ENCODE assay signal across 4 worm cellular contexts in genomic region chrIII:10123586-10124233, ce11.
A peak's percentile ranks its signal among the peaks of the same experiment; 100 is the strongest.
TF ChIP-seq lines count a peak whose summit lies in the region.

Gene ttll-4, plus strand, starts transcription at chrIII:10124183.

TF ChIP-seq in whole organism, L2 larva, 48 proteins besides CTCF, POLR2A, EP300 and RAD21 (continues in another document):
- TF ChIP-seq ceh-82 (tag; optimal IDR thresholded peaks at IDR 0.05; lab: Kevin White, UChicago) (no peak), unc-55 (GFP tag; optimal IDR thresholded peaks at IDR 0.05; lab: Kevin White, UChicago) (peak; percentile 44), ztf-11 (tag; optimal IDR thresholded peaks at IDR 0.05; lab: Kevin White, UChicago) (no peak), mdl-1 (tag; optimal IDR thresholded peaks at IDR 0.05; lab: Kevin White, UChicago) (no peak), sma-3 (GFP tag; optimal IDR thresholded peaks at IDR 0.05; lab: Kevin White, UChicago) (peak; percentile 1), ztf-4 (tag; optimal IDR thresholded peaks at IDR 0.05; lab: Kevin White, UChicago) (no peak), lsy-2 (tag; optimal IDR thresholded peaks at IDR 0.05; lab: Kevin White, UChicago) (peak; percentile 50 to 59), mab-5 (tag; optimal IDR thresholded peaks at IDR 0.05; lab: Kevin White, UChicago) (no peak), nhr-23 (tag; optimal IDR thresholded peaks at IDR 0.05; lab: Kevin White, UChicago) (no peak), nhr-237 (tag; optimal IDR thresholded peaks at IDR 0.05; lab: Kevin White, UChicago) (no peak), ama-1 (optimal IDR thresholded peaks at IDR 0.05; lab: Kevin White, UChicago) (no peak), R02D3.7 (tag; optimal IDR thresholded peaks at IDR 0.05; lab: Kevin White, UChicago) (no peak), C34F6.9 (tag; optimal IDR thresholded peaks at IDR 0.05; lab: Kevin White, UChicago) (peak; percentile 55), F13H6.1 (tag; optimal IDR thresholded peaks at IDR 0.05; lab: Kevin White, UChicago) (peak; percentile 49), nhr-12 (tag; optimal IDR thresholded peaks at IDR 0.05; lab: Kevin White, UChicago) (no peak), sem-4 (tag; optimal IDR thresholded peaks at IDR 0.05; lab: Kevin White, UChicago) (no peak), ceh-16 (tag; optimal IDR thresholded peaks at IDR 0.05; lab: Kevin White, UChicago) (no peak), nhr-11 (tag; optimal IDR thresholded peaks at IDR 0.05; lab: Kevin White, UChicago) (no peak), fos-1 (tag; optimal IDR thresholded peaks at IDR 0.05; lab: Kevin White, UChicago) (no peak), blmp-1 (tag; optimal IDR thresholded peaks at IDR 0.05; lab: Kevin White, UChicago; ENCODE audit: insufficient read depth) (no peak), skn-1 (tag; optimal IDR thresholded peaks at IDR 0.05; lab: Kevin White, UChicago) (no peak), nhr-25 (tag; optimal IDR thresholded peaks at IDR 0.05; lab: Kevin White, UChicago) (no peak), nhr-77 (tag; optimal IDR thresholded peaks at IDR 0.05; lab: Kevin White, UChicago) (no peak), mbf-1 (tag; optimal IDR thresholded peaks at IDR 0.05; lab: Kevin White, UChicago) (no peak)

TF ChIP-seq in whole organism, L4 larva, 104 proteins besides CTCF, POLR2A, EP300 and RAD21 (continues in another document):
- TF ChIP-seq arid-1 (GFP tag; conservative IDR thresholded peaks at IDR 0.05; lab: Robert Waterston, UW) (no peak), gei-8 (GFP tag; optimal IDR thresholded peaks at IDR 0.05; lab: Kevin White, UChicago) (no peak), ctbp-1 (GFP tag; IDR thresholded peaks at IDR 0.05; lab: Robert Waterston, UW) (peak; percentile 53), mep-1 (tag; optimal IDR thresholded peaks at IDR 0.05; lab: Kevin White, UChicago) (peak; percentile 39), ceh-44 (GFP tag; IDR thresholded peaks at IDR 0.05; lab: Robert Waterston, UW) (0 out of 2 replicates have a peak, but pooled peaks have one; percentile 23), F44E2.7 (GFP tag; IDR thresholded peaks at IDR 0.05; lab: Robert Waterston, UW) (no peak), saeg-2 (GFP tag; IDR thresholded peaks at IDR 0.05; lab: Robert Waterston, UW) (no peak), dmd-9 (GFP tag; IDR thresholded peaks at IDR 0.05; lab: Robert Waterston, UW) (peak; percentile 72), nhr-42 (GFP tag; IDR thresholded peaks at IDR 0.05; lab: Robert Waterston, UW) (0 out of 2 replicates have a peak, but pooled peaks have one; percentile 37), T20F7.1 (GFP tag; optimal IDR thresholded peaks at IDR 0.05; lab: Kevin White, UChicago) (peak; percentile 24), fkh-10 (GFP tag; optimal IDR thresholded peaks at IDR 0.05; lab: Kevin White, UChicago) (no peak), madf-9 (GFP tag; conservative IDR thresholded peaks at IDR 0.05; lab: Robert Waterston, UW) (0 out of 2 replicates have a peak, but pooled peaks have one; percentile 52), lin-29 (GFP tag; IDR thresholded peaks at IDR 0.05; lab: Robert Waterston, UW) (no peak), daf-16 (GFP tag; optimal IDR thresholded peaks at IDR 0.05; lab: Kevin White, UChicago) (no peak), daf-16 (tag; optimal IDR thresholded peaks at IDR 0.05; lab: Kevin White, UChicago) (no peak), hlh-11 (tag; optimal IDR thresholded peaks at IDR 0.05; lab: Kevin White, UChicago) (peak; percentile 16), lin-13 (GFP tag; optimal IDR thresholded peaks at IDR 0.05; lab: Kevin White, UChicago) (peak; percentile 22), daf-12 (tag; optimal IDR thresholded peaks at IDR 0.05; lab: Kevin White, UChicago) (no peak), skn-1 (tag; optimal IDR thresholded peaks at IDR 0.05; lab: Kevin White, UChicago) (no peak), egl-27 (tag; optimal IDR thresholded peaks at IDR 0.05; lab: Kevin White, UChicago) (no peak), nhr-48 (tag; optimal IDR thresholded peaks at IDR 0.05; lab: Kevin White, UChicago) (no peak), pqm-1 (tag; optimal IDR thresholded peaks at IDR 0.05; lab: Kevin White, UChicago) (no peak), D1046.2 (GFP tag; IDR thresholded peaks at IDR 0.05; lab: Robert Waterston, UW) (peak; percentile 21; the same call in 1 of the 2 replicates), nhr-111 (GFP tag; optimal IDR thresholded peaks at IDR 0.05; lab: Kevin White, UChicago) (no peak)

TF ChIP-seq in whole organism, late embryonic, 69 proteins besides CTCF, POLR2A, EP300 and RAD21 (continues in another document):
- peak; percentile 51 for TF ChIP-seq zip-5 (tag; optimal IDR thresholded peaks at IDR 0.05; lab: Kevin White, UChicago)
- TF ChIP-seq mec-3 (tag; optimal IDR thresholded peaks at IDR 0.05; lab: Kevin White, UChicago; ENCODE audit: borderline replicate concordance): peak; percentile 79
- peak; percentile 76 for TF ChIP-seq tbx-7 (tag; optimal IDR thresholded peaks at IDR 0.05; lab: Kevin White, UChicago)
- no peak for TF ChIP-seq pha-2 (tag; optimal IDR thresholded peaks at IDR 0.05; lab: Kevin White, UChicago)
- peak; percentile 79 for TF ChIP-seq fax-1 (tag; optimal IDR thresholded peaks at IDR 0.05; lab: Kevin White, UChicago)
- peak; percentile 58 for TF ChIP-seq ahr-1 (tag; optimal IDR thresholded peaks at IDR 0.05; lab: Kevin White, UChicago)
- TF ChIP-seq hlh-6 (tag; optimal IDR thresholded peaks at IDR 0.05; lab: Kevin White, UChicago): no peak
- peak; percentile 91 for TF ChIP-seq rnt-1 (tag; optimal IDR thresholded peaks at IDR 0.05; lab: Kevin White, UChicago)
- no peak for TF ChIP-seq K09A11.1 (tag; optimal IDR thresholded peaks at IDR 0.05; lab: Kevin White, UChicago; ENCODE audit: insufficient read depth)
- TF ChIP-seq pag-3 (tag; optimal IDR thresholded peaks at IDR 0.05; lab: Kevin White, UChicago; ENCODE audit: borderline replicate concordance): peak; percentile 78
- TF ChIP-seq unc-86 (tag; optimal IDR thresholded peaks at IDR 0.05; lab: Kevin White, UChicago): peak; percentile 58
- TF ChIP-seq che-1 (tag; optimal IDR thresholded peaks at IDR 0.05; lab: Kevin White, UChicago): no peak
- no peak for TF ChIP-seq pat-9 (tag; optimal IDR thresholded peaks at IDR 0.05; lab: Kevin White, UChicago)
- peak; percentile 86 for TF ChIP-seq C08G9.2 (tag; optimal IDR thresholded peaks at IDR 0.05; lab: Kevin White, UChicago)
- TF ChIP-seq C38D4.7 (GFP tag; optimal IDR thresholded peaks at IDR 0.05; lab: Kevin White, UChicago): no peak
- TF ChIP-seq pros-1 (tag; optimal IDR thresholded peaks at IDR 0.05; lab: Kevin White, UChicago): no peak
- peak; percentile 85 for TF ChIP-seq ceh-2 (tag; optimal IDR thresholded peaks at IDR 0.05; lab: Kevin White, UChicago)
- peak; percentile 96 for TF ChIP-seq ceh-31 (tag; optimal IDR thresholded peaks at IDR 0.05; lab: Kevin White, UChicago)
- TF ChIP-seq ets-4 (tag; optimal IDR thresholded peaks at IDR 0.05; lab: Kevin White, UChicago): peak; percentile 63
- no peak for TF ChIP-seq sox-4 (tag; optimal IDR thresholded peaks at IDR 0.05; lab: Kevin White, UChicago)
- no peak for TF ChIP-seq sox-2 (GFP tag; IDR thresholded peaks at IDR 0.05; lab: Robert Waterston, UW)
- peak; percentile 71 for TF ChIP-seq hlh-8 (tag; optimal IDR thresholded peaks at IDR 0.05; lab: Kevin White, UChicago)
- peak; percentile 89 for TF ChIP-seq unc-42 (tag; optimal IDR thresholded peaks at IDR 0.05; lab: Kevin White, UChicago)
- TF ChIP-seq T23F11.4 (GFP tag; optimal IDR thresholded peaks at IDR 0.05; lab: Kevin White, UChicago): no peak
- no peak for TF ChIP-seq npax-4 (tag; optimal IDR thresholded peaks at IDR 0.05; lab: Kevin White, UChicago)
- TF ChIP-seq ceh-30 (tag; optimal IDR thresholded peaks at IDR 0.05; lab: Kevin White, UChicago): no peak

TF ChIP-seq in whole organism, mixed stage, embryonic, 35 proteins besides CTCF, POLR2A, EP300 and RAD21 (continues in another document):
- no peak for TF ChIP-seq ztf-11 (tag; optimal IDR thresholded peaks at IDR 0.05; lab: Kevin White, UChicago)
- peak; percentile 38 for TF ChIP-seq mls-2 (tag; optimal IDR thresholded peaks at IDR 0.05; lab: Kevin White, UChicago)
- no peak for TF ChIP-seq ham-2 (GFP tag; optimal IDR thresholded peaks at IDR 0.05; lab: Kevin White, UChicago)
- TF ChIP-seq lsy-2 (tag; optimal IDR thresholded peaks at IDR 0.05; lab: Kevin White, UChicago): peak; percentile 14
- TF ChIP-seq lin-32 (GFP tag; optimal IDR thresholded peaks at IDR 0.05; lab: Kevin White, UChicago): peak; percentile 24
- no peak for TF ChIP-seq unc-39 (tag; optimal IDR thresholded peaks at IDR 0.05; lab: Kevin White, UChicago)
- no peak for TF ChIP-seq nhr-12 (tag; optimal IDR thresholded peaks at IDR 0.05; lab: Kevin White, UChicago)
- TF ChIP-seq pha-4 (tag; optimal IDR thresholded peaks at IDR 0.05; lab: Kevin White, UChicago): no peak
- TF ChIP-seq mab-5 (tag; optimal IDR thresholded peaks at IDR 0.05; lab: Kevin White, UChicago): no peak
- no peak for TF ChIP-seq nhr-28 (tag; optimal IDR thresholded peaks at IDR 0.05; lab: Kevin White, UChicago)
- no peak for TF ChIP-seq zip-8 (tag; optimal IDR thresholded peaks at IDR 0.05; lab: Kevin White, UChicago)
- peak; percentile 21 for TF ChIP-seq drap-1 (GFP tag; optimal IDR thresholded peaks at IDR 0.05; lab: Kevin White, UChicago)
- no peak for TF ChIP-seq nhr-237 (tag; optimal IDR thresholded peaks at IDR 0.05; lab: Kevin White, UChicago)
- no peak for TF ChIP-seq elt-3 (tag; optimal IDR thresholded peaks at IDR 0.05; lab: Kevin White, UChicago)
- TF ChIP-seq ces-1 (GFP tag; optimal IDR thresholded peaks at IDR 0.05; lab: Kevin White, UChicago): peak; percentile 79
- peak; percentile 68 for TF ChIP-seq sptf-1 (tag; optimal IDR thresholded peaks at IDR 0.05; lab: Kevin White, UChicago)
- no peak for TF ChIP-seq ceh-39 (tag; optimal IDR thresholded peaks at IDR 0.05; lab: Kevin White, UChicago)
- TF ChIP-seq cnd-1 (tag; optimal IDR thresholded peaks at IDR 0.05; lab: Kevin White, UChicago): peak; percentile 10
- no peak for TF ChIP-seq bed-3 (GFP tag; optimal IDR thresholded peaks at IDR 0.05; lab: Kevin White, UChicago)
- peak; percentile 48 for TF ChIP-seq M03D4.4 (tag; optimal IDR thresholded peaks at IDR 0.05; lab: Kevin White, UChicago)
- no peak for TF ChIP-seq flh-1 (GFP tag; optimal IDR thresholded peaks at IDR 0.05; lab: Kevin White, UChicago)
- TF ChIP-seq ceh-83 (GFP tag; optimal IDR thresholded peaks at IDR 0.05; lab: Kevin White, UChicago): no peak
- no peak for TF ChIP-seq sem-2 (GFP tag; optimal IDR thresholded peaks at IDR 0.05; lab: Kevin White, UChicago)
- no peak for TF ChIP-seq ceh-43 (GFP tag; optimal IDR thresholded peaks at IDR 0.05; lab: Kevin White, UChicago)
- TF ChIP-seq unc-120 (tag; optimal IDR thresholded peaks at IDR 0.05; lab: Kevin White, UChicago; ENCODE audit: poor library complexity, severe bottlenecking): peak; percentile 22
- TF ChIP-seq tbx-8 (GFP tag; optimal IDR thresholded peaks at IDR 0.05; lab: Kevin White, UChicago): no peak
- no peak for TF ChIP-seq nhr-76 (tag; optimal IDR thresholded peaks at IDR 0.05; lab: Kevin White, UChicago)
- peak; percentile 65 for TF ChIP-seq lin-13 (tag; optimal IDR thresholded peaks at IDR 0.05; lab: Kevin White, UChicago)
- no peak for TF ChIP-seq hlh-1 (tag; optimal IDR thresholded peaks at IDR 0.05; lab: Kevin White, UChicago)
- no peak for TF ChIP-seq unc-62 (GFP tag; optimal IDR thresholded peaks at IDR 0.05; lab: Kevin White, UChicago)
